Fruit fly (Drosophila melanogaster) whole organism, embryonic: ENCODE data around the gene CG14439.

ENCODE experiments used
- CG10462 ChIP-seq: fragments of 200-800 bp; sonication (Bioruptor generic); optimal IDR thresholded peaks from 2 replicates; lab custom pipeline; 2016; ENCODE audit warnings: missing biosample characterization, missing genetic modification characterization
- CG10654 ChIP-seq: fragments of 200-800 bp; sonication (Bioruptor generic); optimal IDR thresholded peaks from 2 replicates; lab custom pipeline; 2016; ENCODE audit warnings: missing biosample characterization, missing genetic modification characterization
- CG11085 ChIP-seq: fragments of 200-800 bp; sonication (Bioruptor generic); IDR thresholded peaks from 2 replicates; pipeline ENCODE4 v1.3.6; 2022; ENCODE audit warnings: missing biosample characterization, missing genetic modification characterization
- CG11504 ChIP-seq: fragments of 200-800 bp; sonication (Bioruptor generic); optimal IDR thresholded peaks from 3 replicates; lab custom pipeline; 2019; ENCODE audit warnings: missing biosample characterization, mild to moderate bottlenecking, missing genetic modification characterization, moderate library complexity
- CG12219 ChIP-seq: fragments of 200-800 bp; sonication (Bioruptor generic); optimal IDR thresholded peaks from 3 replicates; lab custom pipeline; 2018; ENCODE audit warnings: missing biosample characterization, mild to moderate bottlenecking, missing genetic modification characterization
- CG13123 ChIP-seq: fragments of 200-800 bp; sonication (Bioruptor generic); optimal IDR thresholded peaks from 2 replicates; lab custom pipeline; 2016; ENCODE audit warnings: missing biosample characterization, missing genetic modification characterization
- CG15269 ChIP-seq: fragments of 200-800 bp; sonication (Bioruptor generic); optimal IDR thresholded peaks from 2 replicates; lab custom pipeline; 2018; ENCODE audit warnings: missing biosample characterization, mild to moderate bottlenecking, missing genetic modification characterization, moderate library complexity
- CG15696 ChIP-seq: fragments of 200-800 bp; sonication (Bioruptor generic); optimal IDR thresholded peaks from 2 replicates; lab custom pipeline; 2019; ENCODE audit warnings: missing biosample characterization, mild to moderate bottlenecking, missing genetic modification characterization, moderate library complexity
- CG31441 ChIP-seq: fragments of 200-800 bp; sonication (Bioruptor generic); IDR thresholded peaks from 2 replicates; pipeline ENCODE4 v1.3.6; 2022; ENCODE audit warnings: missing biosample characterization, missing genetic modification characterization
- CG34376 ChIP-seq: fragments of 200-800 bp; sonication (Bioruptor generic); optimal IDR thresholded peaks from 2 replicates; lab custom pipeline; 2018; ENCODE audit warnings: missing biosample characterization, mild to moderate bottlenecking, missing genetic modification characterization
- CG4328 ChIP-seq: fragments of 200-800 bp; sonication (Bioruptor generic); optimal IDR thresholded peaks from 3 replicates; lab custom pipeline; 2017; ENCODE audit warnings: missing biosample characterization, missing genetic modification reagents, missing genetic modification characterization
- CG4360 ChIP-seq: fragments of 200-800 bp; sonication (Bioruptor generic); IDR thresholded peaks from 2 replicates; pipeline ENCODE4 v1.3.6; 2022; ENCODE audit warnings: missing biosample characterization, missing genetic modification characterization
- CG5180 ChIP-seq: fragments of 200-800 bp; sonication (Bioruptor generic); optimal IDR thresholded peaks from 3 replicates; lab custom pipeline; 2017; ENCODE audit warnings: missing biosample characterization, missing genetic modification characterization, mild to moderate bottlenecking, moderate library complexity, missing genetic modification reagents
- CG6689 ChIP-seq: fragments of 200-800 bp; sonication (Bioruptor generic); IDR thresholded peaks from 2 replicates; pipeline ENCODE4 v1.3.6; 2022; ENCODE audit warnings: missing biosample characterization, missing genetic modification characterization
- CG7271 ChIP-seq: fragments of 200-800 bp; sonication (Bioruptor generic); optimal IDR thresholded peaks from 2 replicates; lab custom pipeline; 2018; ENCODE audit warnings: missing biosample characterization, mild to moderate bottlenecking, missing genetic modification characterization, moderate library complexity
- CG8944 ChIP-seq: fragments of 200-800 bp; sonication (Bioruptor generic); optimal IDR thresholded peaks from 3 replicates; lab custom pipeline; 2016; ENCODE audit warnings: missing biosample characterization, missing genetic modification characterization
- CG9727 ChIP-seq: fragments of 200-800 bp; sonication (Bioruptor generic); optimal IDR thresholded peaks from 3 replicates; lab custom pipeline; 2017; ENCODE audit warnings: missing biosample characterization, mild to moderate bottlenecking, missing genetic modification characterization
- CTCF ChIP-seq: fragments of 200-800 bp; sonication (Bioruptor generic); optimal IDR thresholded peaks from 2 replicates; lab custom pipeline; 2017; ENCODE audit warnings: missing biosample characterization, mild to moderate bottlenecking, missing genetic modification characterization, moderate library complexity
- Dad ChIP-seq: fragments of 200-800 bp; sonication (Bioruptor generic); optimal IDR thresholded peaks from 3 replicates; lab custom pipeline; 2016; ENCODE audit warnings: missing biosample characterization, missing genetic modification characterization
- Drgx ChIP-seq: fragments of 200-800 bp; sonication (Bioruptor generic); IDR thresholded peaks from 2 replicates; pipeline ENCODE4 v1.3.6; 2022; ENCODE audit warnings: missing biosample characterization, missing genetic modification characterization
- Fer2 ChIP-seq: fragments of 200-800 bp; sonication (Bioruptor generic); optimal IDR thresholded peaks from 2 replicates; lab custom pipeline; 2018; ENCODE audit warnings: missing biosample characterization, mild to moderate bottlenecking, missing genetic modification characterization, moderate library complexity
- Med ChIP-seq: fragments of 200-800 bp; sonication (Bioruptor generic); peaks from one replicate; lab custom pipeline; 2016; ENCODE audit warnings: missing biosample characterization, missing genetic modification characterization, mild to moderate bottlenecking, inconsistent platforms, moderate library complexity
- Mrtf ChIP-seq: fragments of 200-800 bp; sonication (Bioruptor generic); IDR thresholded peaks from 3 replicates; pipeline ENCODE4 v1.3.6; 2022; ENCODE audit warnings: missing biosample characterization, missing genetic modification characterization
- Sry-β ChIP-seq: fragments of 200-800 bp; sonication (Bioruptor generic); optimal IDR thresholded peaks from 2 replicates; lab custom pipeline; 2018; ENCODE audit warnings: missing biosample characterization, mild to moderate bottlenecking, missing genetic modification characterization, moderate library complexity
- Sry-δ ChIP-seq: fragments of 200-800 bp; sonication (Bioruptor generic); optimal IDR thresholded peaks from 2 replicates; lab custom pipeline; 2016; ENCODE audit warnings: missing biosample characterization, missing genetic modification characterization
- Stat92E ChIP-seq, 3 experiments: fragments of >200 bp in 2 of 3; fragments of 200-800 bp in 1 of 3; sonication (Bioruptor generic) in 1 of 3; optimal IDR thresholded peaks; 2 replicates each; lab custom pipeline; 2017 to 2019; ENCODE audit warnings: missing biosample characterization in 3 of 3, missing genetic modification characterization in 3 of 3, mild to moderate bottlenecking in 1 of 3, moderate library complexity in 1 of 3
- Xrp1 ChIP-seq: fragments of 200-800 bp; sonication (Bioruptor generic); IDR thresholded peaks from 2 replicates; pipeline ENCODE4 v1.3.6; 2022; ENCODE audit warnings: missing biosample characterization, missing genetic modification characterization
- btn ChIP-seq: fragments of 200-800 bp; sonication (Bioruptor generic); optimal IDR thresholded peaks from 2 replicates; lab custom pipeline; 2016; ENCODE audit warnings: missing biosample characterization, missing genetic modification characterization
- corto ChIP-seq: fragments of 200-800 bp; sonication (Bioruptor generic); optimal IDR thresholded peaks from 2 replicates; lab custom pipeline; 2016; ENCODE audit warnings: missing biosample characterization, mild to moderate bottlenecking, missing genetic modification characterization, moderate library complexity
- crol ChIP-seq: fragments of 200-800 bp; sonication (Bioruptor generic); IDR thresholded peaks from 2 replicates; pipeline ENCODE4 v1.3.6; 2022; ENCODE audit warnings: missing biosample characterization, missing genetic modification characterization
- dmrt11E ChIP-seq: fragments of 200-800 bp; sonication (Bioruptor generic); optimal IDR thresholded peaks from 3 replicates; lab custom pipeline; 2018; ENCODE audit warnings: missing biosample characterization, mild to moderate bottlenecking, missing genetic modification characterization, moderate library complexity
- gem ChIP-seq: fragments of 200-800 bp; sonication (Bioruptor generic); optimal IDR thresholded peaks from 2 replicates; lab custom pipeline; 2019; ENCODE audit warnings: missing biosample characterization, mild to moderate bottlenecking, missing genetic modification characterization, moderate library complexity
- kay ChIP-seq: fragments of 200-800 bp; sonication (Bioruptor generic); optimal IDR thresholded peaks from 2 replicates; lab custom pipeline; 2016; ENCODE audit warnings: missing biosample characterization, missing genetic modification characterization
- lbe ChIP-seq: fragments of 200-800 bp; sonication (Bioruptor generic); optimal IDR thresholded peaks from 2 replicates; lab custom pipeline; 2016; ENCODE audit warnings: missing biosample characterization, mild to moderate bottlenecking, missing genetic modification characterization
- lilli ChIP-seq: fragments of 200-800 bp; sonication (Bioruptor generic); optimal IDR thresholded peaks from 3 replicates; lab custom pipeline; 2016; ENCODE audit warnings: missing biosample characterization, missing genetic modification characterization
- luna ChIP-seq: fragments of 200-800 bp; sonication (Bioruptor generic); optimal IDR thresholded peaks from 2 replicates; lab custom pipeline; 2016; ENCODE audit warnings: missing biosample characterization, missing genetic modification characterization
- nerfin-1 ChIP-seq: fragments of 200-800 bp; sonication (Bioruptor generic); optimal IDR thresholded peaks from 3 replicates; lab custom pipeline; 2019; ENCODE audit warnings: missing biosample characterization, mild to moderate bottlenecking, missing genetic modification characterization, moderate library complexity
- nom ChIP-seq: fragments of 200-800 bp; sonication (Bioruptor generic); optimal IDR thresholded peaks from 2 replicates; lab custom pipeline; 2017; ENCODE audit warnings: missing biosample characterization, missing genetic modification characterization, mild to moderate bottlenecking, moderate library complexity, missing genetic modification reagents
- p53 ChIP-seq: fragments of 200-800 bp; sonication (Bioruptor generic); optimal IDR thresholded peaks from 2 replicates; lab custom pipeline; 2016; ENCODE audit warnings: missing biosample characterization, missing genetic modification characterization
- phol ChIP-seq: fragments of 200-800 bp; sonication (Bioruptor generic); optimal IDR thresholded peaks from 3 replicates; lab custom pipeline; 2018; ENCODE audit warnings: missing biosample characterization, mild to moderate bottlenecking, missing genetic modification characterization, moderate library complexity
- pros ChIP-seq: fragments of 200-800 bp; sonication (Bioruptor generic); optimal IDR thresholded peaks from 3 replicates; lab custom pipeline; 2019; ENCODE audit warnings: missing biosample characterization, mild to moderate bottlenecking, missing genetic modification characterization, moderate library complexity
- row ChIP-seq: fragments of 200-800 bp; sonication (Bioruptor generic); IDR thresholded peaks from 3 replicates; pipeline ENCODE4 v1.3.6; 2022; ENCODE audit warnings: missing biosample characterization, missing genetic modification characterization
- slou ChIP-seq: fragments of 200-800 bp; sonication (Bioruptor generic); optimal IDR thresholded peaks from 3 replicates; lab custom pipeline; 2016; ENCODE audit warnings: missing biosample characterization, missing genetic modification characterization
- ssp ChIP-seq: fragments of 200-800 bp; sonication (Bioruptor generic); IDR thresholded peaks from 2 replicates; pipeline ENCODE4 v1.3.6; 2022; ENCODE audit warnings: missing biosample characterization, missing genetic modification characterization
- stwl ChIP-seq: fragments of 200-800 bp; sonication (Bioruptor generic); optimal IDR thresholded peaks from 3 replicates; lab custom pipeline; 2018; ENCODE audit warnings: missing biosample characterization, mild to moderate bottlenecking, missing genetic modification characterization, moderate library complexity
- sug ChIP-seq: fragments of 200-800 bp; optimal IDR thresholded peaks from 2 replicates; lab custom pipeline; 2019; ENCODE audit warnings: missing biosample characterization, mild to moderate bottlenecking, missing genetic modification characterization, moderate library complexity
- z ChIP-seq: fragments of 200-800 bp; sonication (Bioruptor generic); IDR thresholded peaks from 3 replicates; pipeline ENCODE4 v1.3.6; 2022; ENCODE audit warnings: missing biosample characterization, missing genetic modification characterization

CG14439 gene

dm6 chrX:6775622-6776021, 28.3 kb downstream of the CG14439 start:
- TF ChIP-seq btn (GFP tag; lab: Kevin White, UChicago) (no peak), CG15269 (tag; lab: Kevin White, UChicago) (peak; percentile 46), Sry-δ (GFP tag; lab: Kevin White, UChicago) (no peak), Mrtf (GFP tag; lab: Robert Waterston, UW) (no peak), ssp (GFP tag; lab: Robert Waterston, UW) (no peak), Dad (GFP tag; lab: Kevin White, UChicago) (no peak), row (peak; percentile 62), Med (peak; percentile 43), slou (GFP tag; lab: Kevin White, UChicago) (no peak), CG5180 (peak; percentile 89), Sry-β (GFP tag; lab: Kevin White, UChicago) (peak; percentile 81)

dm6 chrX:6776274-6776673, 28.9 kb downstream of the CG14439 start:
- no peak for TF ChIP-seq stwl (tag; lab: Kevin White, UChicago)
- TF ChIP-seq sug (tag; lab: Kevin White, UChicago) = peak; percentile 6
- TF ChIP-seq dmrt11E = no peak
- TF ChIP-seq CG15269 (tag; lab: Kevin White, UChicago) = no peak
- peak; percentile 47 for TF ChIP-seq CG34376 (GFP tag; lab: Kevin White, UChicago)
- no peak for TF ChIP-seq CG10654 (GFP tag; lab: Kevin White, UChicago)
- no peak for TF ChIP-seq CG4328 (GFP tag; lab: Kevin White, UChicago)
- no peak for TF ChIP-seq nerfin-1 (tag; lab: Kevin White, UChicago)
- no peak for TF ChIP-seq CG12219 (GFP tag; lab: Kevin White, UChicago)
- TF ChIP-seq luna = no peak
- TF ChIP-seq CG11085 = no peak
- no peak for TF ChIP-seq CG6689 (GFP tag; lab: Robert Waterston, UW)
- no peak for TF ChIP-seq p53 (GFP tag; lab: Kevin White, UChicago)

DNA sequence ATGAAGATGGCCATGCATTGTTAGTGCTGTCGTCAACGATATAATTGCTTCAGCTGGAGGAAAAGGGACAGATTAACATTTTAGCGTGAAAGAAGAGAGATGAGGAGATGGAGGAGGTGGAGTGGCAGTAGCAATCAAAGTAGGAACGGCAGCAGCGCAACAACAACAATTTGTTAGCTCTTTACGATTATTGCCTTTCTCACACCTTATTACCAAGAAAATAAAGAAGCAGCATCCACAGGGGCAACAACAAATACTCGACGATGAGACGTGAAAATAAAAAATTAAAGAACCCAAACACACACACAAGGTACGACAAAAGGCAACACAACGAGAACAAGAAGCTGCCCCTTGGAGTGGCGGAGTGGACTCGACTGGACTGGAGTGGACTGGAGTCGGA, 29.6 kb downstream of the CG14439 start:
- TF ChIP-seq Xrp1 (GFP tag; lab: Robert Waterston, UW) (no peak), CG13123 (no peak), pros (GFP tag; lab: Kevin White, UChicago) (peak; percentile 10), kay (GFP tag; lab: Kevin White, UChicago) (no peak), Stat92E (GFP tag; optimal IDR thresholded peaks at IDR 0.05; lab: Kevin White, UChicago) (peak in 1 of 3 experiments; percentile 67), CG4360 (GFP tag; lab: Robert Waterston, UW) (peak; percentile 73), Fer2 (tag; lab: Kevin White, UChicago) (no peak), z (GFP tag; lab: Robert Waterston, UW) (peak; percentile 18; the same call in 1 of the 3 replicates), CG31441 (GFP tag; lab: Robert Waterston, UW) (no peak), lilli (GFP tag; lab: Kevin White, UChicago) (no peak)

DNA sequence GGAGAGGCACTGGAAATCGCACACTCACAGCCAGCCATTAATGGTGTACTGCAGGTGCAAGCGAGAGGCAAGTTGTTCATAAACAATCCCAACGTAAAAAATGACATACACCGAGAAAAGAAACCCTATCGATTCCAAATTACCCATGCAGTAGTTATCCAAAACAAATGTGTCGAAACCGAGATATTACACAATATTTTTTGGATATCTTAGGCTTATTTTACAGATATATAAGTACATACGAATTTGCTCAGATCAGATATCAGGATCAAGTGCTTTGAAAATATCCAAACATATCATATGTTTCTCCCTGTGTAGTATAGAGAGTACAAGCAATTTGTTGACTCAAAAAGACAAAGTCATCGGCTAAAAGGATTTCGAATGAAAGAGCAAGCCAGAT, 30.1 kb downstream of the CG14439 start:
- TF ChIP-seq crol (0 out of 2 replicates have a peak, but pooled peaks have one; percentile 3), phol (tag; lab: Kevin White, UChicago) (peak; percentile 42), lbe (GFP tag; lab: Kevin White, UChicago) (peak; percentile 79), CG7271 (tag; lab: Kevin White, UChicago) (no peak), Med (peak; percentile 59), CG11504 (no peak), CG15696 (peak; percentile 57), nom (GFP tag; lab: Kevin White, UChicago) (peak; percentile 70), CG6689 (GFP tag; lab: Robert Waterston, UW) (0 out of 2 replicates have a peak, but pooled peaks have one; percentile 13), dmrt11E (peak; percentile 59), ssp (GFP tag; lab: Robert Waterston, UW) (no peak), gem (tag; lab: Kevin White, UChicago) (peak; percentile 50), CG10462 (GFP tag; lab: Kevin White, UChicago) (no peak), corto (GFP tag; lab: Kevin White, UChicago) (peak; percentile 78), CG8944 (GFP tag; lab: Kevin White, UChicago) (peak; percentile 15), Drgx (GFP tag; lab: Robert Waterston, UW) (peak; percentile 50), CTCF (no peak), CG9727 (GFP tag; lab: Kevin White, UChicago) (peak; percentile 29), Xrp1 (GFP tag; lab: Robert Waterston, UW) (peak; percentile 39; the same call in 1 of the 2 replicates)
